Worm (Caenorhabditis elegans) whole organism, late embryonic: ENCODE measurements around the gene met-2.
A peak's percentile ranks its signal among the peaks of the same experiment; 100 is the strongest.

ENCODE experiments used
- C08G9.2 ChIP-seq: sonication (generic microtip); optimal IDR thresholded peaks from 2 replicates; lab custom pipeline; 2016; ENCODE audit warnings: mild to moderate bottlenecking, missing genetic modification characterization, moderate library complexity, missing compliant biosample characterization
- C38D4.7 ChIP-seq: fragments of 200-800 bp; sonication (Bioruptor generic); optimal IDR thresholded peaks from 2 replicates; lab custom pipeline; 2018; ENCODE audit warnings: mild to moderate bottlenecking, missing genetic modification characterization, moderate library complexity, missing compliant biosample characterization
- T23F11.4 ChIP-seq: fragments of 200-800 bp; sonication (Bioruptor generic); optimal IDR thresholded peaks from 2 replicates; lab custom pipeline; 2018; ENCODE audit warnings: mild to moderate bottlenecking, missing genetic modification characterization, missing compliant biosample characterization
- Y22D7AL.16 ChIP-seq: sonication (generic microtip); optimal IDR thresholded peaks from 2 replicates; lab custom pipeline; 2016; ENCODE audit warnings: missing genetic modification characterization, missing compliant biosample characterization
- ahr-1 ChIP-seq: sonication (generic microtip); optimal IDR thresholded peaks from 2 replicates; lab custom pipeline; 2016; ENCODE audit warnings: missing genetic modification characterization, missing compliant biosample characterization
- ama-1 ChIP-seq: fragments of 150-350 bp; optimal IDR thresholded peaks from 2 replicates; lab custom pipeline; 2014
- ceh-14 ChIP-seq: sonication (generic microtip); optimal IDR thresholded peaks from 2 replicates; lab custom pipeline; 2016; ENCODE audit warnings: missing genotype, missing genetic modification characterization, missing compliant biosample characterization
- ceh-18 ChIP-seq: sonication (generic microtip); optimal IDR thresholded peaks from 2 replicates; lab custom pipeline; 2016; ENCODE audit warnings: missing genetic modification characterization, missing compliant biosample characterization
- ceh-2 ChIP-seq: sonication (generic microtip); optimal IDR thresholded peaks from 2 replicates; lab custom pipeline; 2016; ENCODE audit warnings: missing genotype, missing genetic modification characterization, missing compliant biosample characterization
- ceh-31 ChIP-seq: sonication (generic microtip); optimal IDR thresholded peaks from 2 replicates; lab custom pipeline; 2016; ENCODE audit warnings: missing genetic modification characterization, missing compliant biosample characterization
- ceh-34 ChIP-seq: sonication (generic microtip); optimal IDR thresholded peaks from 2 replicates; lab custom pipeline; 2016; ENCODE audit warnings: mild to moderate bottlenecking, missing genetic modification characterization, missing compliant biosample characterization
- ceh-6 ChIP-seq: fragments of 200-800 bp; sonication (Bioruptor generic); optimal IDR thresholded peaks from 2 replicates; lab custom pipeline; 2018; ENCODE audit warnings: mild to moderate bottlenecking, missing genetic modification characterization, missing compliant biosample characterization
- dmd-4 ChIP-seq: sonication (generic microtip); optimal IDR thresholded peaks from 2 replicates; lab custom pipeline; 2016; ENCODE audit warnings: borderline replicate concordance, missing genetic modification characterization, missing compliant biosample characterization
- elt-2 ChIP-seq: sonication (generic microtip); optimal IDR thresholded peaks from 2 replicates; lab custom pipeline; 2016; ENCODE audit warnings: missing genetic modification reagents, missing genetic modification characterization, missing compliant biosample characterization
- elt-4 ChIP-seq: sonication (generic microtip); optimal IDR thresholded peaks from 2 replicates; lab custom pipeline; 2016; ENCODE audit warnings: missing genetic modification characterization, missing compliant biosample characterization
- eyg-1 ChIP-seq: sonication (generic microtip); optimal IDR thresholded peaks from 2 replicates; lab custom pipeline; 2016; ENCODE audit warnings: missing genotype, missing genetic modification characterization, missing compliant biosample characterization
- fax-1 ChIP-seq: sonication (generic microtip); optimal IDR thresholded peaks from 2 replicates; lab custom pipeline; 2016; ENCODE audit warnings: missing genotype, missing genetic modification characterization, missing compliant biosample characterization
- hlh-15 ChIP-seq: sonication (generic microtip); optimal IDR thresholded peaks from 2 replicates; lab custom pipeline; 2016; ENCODE audit warnings: missing genetic modification characterization, missing compliant biosample characterization
- hlh-30 ChIP-seq: sonication (generic microtip); optimal IDR thresholded peaks from 2 replicates; lab custom pipeline; 2017; ENCODE audit warnings: antibody characterized with exemption, missing genetic modification characterization, missing compliant biosample characterization; ENCODE audit not compliant: insufficient read depth
- lim-6 ChIP-seq: sonication (generic microtip); optimal IDR thresholded peaks from 2 replicates; lab custom pipeline; 2016; ENCODE audit warnings: missing genetic modification characterization, missing compliant biosample characterization
- lin-11 ChIP-seq: fragments of 200-800 bp; sonication (Bioruptor generic); optimal IDR thresholded peaks from 2 replicates; lab custom pipeline; 2018; ENCODE audit warnings: mild to moderate bottlenecking, missing genetic modification characterization, missing compliant biosample characterization
- madf-2 ChIP-seq: sonication (generic microtip); optimal IDR thresholded peaks from 2 replicates; lab custom pipeline; 2017; ENCODE audit warnings: missing genetic modification characterization, missing compliant biosample characterization
- mec-3 ChIP-seq: sonication (generic microtip); optimal IDR thresholded peaks from 2 replicates; lab custom pipeline; 2016; ENCODE audit warnings: borderline replicate concordance, missing genetic modification characterization, missing compliant biosample characterization
- nfya-1 ChIP-seq: sonication (generic microtip); optimal IDR thresholded peaks from 2 replicates; lab custom pipeline; 2017; ENCODE audit warnings: missing genetic modification characterization, mild to moderate bottlenecking, missing compliant biosample characterization, antibody characterized with exemption, moderate library complexity
- nhr-232 ChIP-seq: sonication (generic microtip); optimal IDR thresholded peaks from 2 replicates; lab custom pipeline; 2016; ENCODE audit warnings: missing genetic modification characterization, missing compliant biosample characterization
- npax-4 ChIP-seq: sonication (generic microtip); optimal IDR thresholded peaks from 2 replicates; lab custom pipeline; 2016; ENCODE audit warnings: missing genetic modification characterization, missing compliant biosample characterization
- odd-2 ChIP-seq: sonication (generic microtip); optimal IDR thresholded peaks from 2 replicates; lab custom pipeline; 2017; ENCODE audit warnings: antibody characterized with exemption, mild to moderate bottlenecking, missing genetic modification characterization, missing compliant biosample characterization
- pag-3 ChIP-seq: sonication (generic microtip); optimal IDR thresholded peaks from 2 replicates; lab custom pipeline; 2016; ENCODE audit warnings: missing compliant biosample characterization, missing genetic modification characterization, borderline replicate concordance
- pha-2 ChIP-seq: sonication (generic microtip); optimal IDR thresholded peaks from 2 replicates; lab custom pipeline; 2017; ENCODE audit warnings: mild to moderate bottlenecking, missing genetic modification characterization, missing compliant biosample characterization
- pha-4 ChIP-seq: fragments of 150-350 bp; optimal IDR thresholded peaks from 2 replicates; lab custom pipeline; 2018; ENCODE audit warnings: missing biosample characterization, missing genetic modification reagents, missing genetic modification characterization
- tbx-2 ChIP-seq: sonication (generic microtip); optimal IDR thresholded peaks from 2 replicates; lab custom pipeline; 2016; ENCODE audit warnings: missing genetic modification characterization, missing compliant biosample characterization
- tbx-7 ChIP-seq: sonication (generic microtip); optimal IDR thresholded peaks from 2 replicates; lab custom pipeline; 2016; ENCODE audit warnings: missing genotype, missing genetic modification characterization, missing compliant biosample characterization
- unc-3 ChIP-seq, 2 experiments: fragments of 200-800 bp in 1 of 2; sonication (Bioruptor generic) in 1 of 2; sonication (generic microtip) in 1 of 2; conservative IDR thresholded peaks in 1 of 2; optimal IDR thresholded peaks in 1 of 2; 2 replicates each; pipeline versions ENCODE4 v1.3.6 to Lab custom; 2016 to 2022; ENCODE audit warnings: missing compliant biosample characterization in 2 of 2, missing genetic modification characterization in 2 of 2, missing genetic modification reagents in 1 of 2
- unc-42 ChIP-seq: sonication (generic microtip); optimal IDR thresholded peaks from 2 replicates; lab custom pipeline; 2016; ENCODE audit warnings: missing genotype, missing genetic modification characterization, missing compliant biosample characterization
- unc-86 ChIP-seq: sonication (generic microtip); optimal IDR thresholded peaks from 2 replicates; lab custom pipeline; 2016; ENCODE audit warnings: missing genetic modification characterization, missing compliant biosample characterization
- zip-5 ChIP-seq: sonication (generic microtip); optimal IDR thresholded peaks from 2 replicates; lab custom pipeline; 2016; ENCODE audit warnings: missing genetic modification characterization, missing compliant biosample characterization
- ztf-16 ChIP-seq: sonication (generic microtip); optimal IDR thresholded peaks from 2 replicates; lab custom pipeline; 2017; ENCODE audit warnings: missing genetic modification characterization, missing compliant biosample characterization

The met-2 gene

ce11 chrIII:8394374-8395302, 19.5 kb downstream of the met-2 start, which contains the start of gene ZK353.10:
TSS of gene ZK353.10 (minus strand) at chrIII:8394424.
- TF ChIP-seq unc-86 (tag; lab: Kevin White, UChicago) = no peak
- no peak for TF ChIP-seq tbx-2 (tag; lab: Kevin White, UChicago)
- TF ChIP-seq fax-1 (tag; lab: Kevin White, UChicago) = no peak
- no peak for TF ChIP-seq eyg-1 (tag; lab: Kevin White, UChicago)
- TF ChIP-seq pag-3 = no peak
- TF ChIP-seq ceh-2 (tag; lab: Kevin White, UChicago) = no peak
- TF ChIP-seq ahr-1 (tag; lab: Kevin White, UChicago) = no peak
- no peak for TF ChIP-seq ama-1 (lab: Kevin White, UChicago)

ce11 chrIII:8395685-8396084, 20.6 kb downstream of the met-2 start, which contains the start of gene ZK353.3:
TSS of gene ZK353.3 (plus strand) at chrIII:8395985.
- no peak for TF ChIP-seq unc-3 (GFP tag; conservative IDR thresholded peaks at IDR 0.05; lab: Robert Waterston, UW)
- TF ChIP-seq unc-3 (tag; optimal IDR thresholded peaks at IDR 0.05; lab: Kevin White, UChicago) = no peak
- TF ChIP-seq unc-86 (tag; lab: Kevin White, UChicago) = no peak
- no peak for TF ChIP-seq C08G9.2 (tag; lab: Kevin White, UChicago)
- TF ChIP-seq unc-42 (tag; lab: Kevin White, UChicago) = no peak
- no peak for TF ChIP-seq eyg-1 (tag; lab: Kevin White, UChicago)
- no peak for TF ChIP-seq T23F11.4 (GFP tag; lab: Kevin White, UChicago)
- TF ChIP-seq zip-5 (tag; lab: Kevin White, UChicago) = no peak
- no peak for TF ChIP-seq pha-4
- TF ChIP-seq ceh-31 (tag; lab: Kevin White, UChicago) = no peak
- TF ChIP-seq nhr-232 (tag; lab: Kevin White, UChicago) = no peak

DNA sequence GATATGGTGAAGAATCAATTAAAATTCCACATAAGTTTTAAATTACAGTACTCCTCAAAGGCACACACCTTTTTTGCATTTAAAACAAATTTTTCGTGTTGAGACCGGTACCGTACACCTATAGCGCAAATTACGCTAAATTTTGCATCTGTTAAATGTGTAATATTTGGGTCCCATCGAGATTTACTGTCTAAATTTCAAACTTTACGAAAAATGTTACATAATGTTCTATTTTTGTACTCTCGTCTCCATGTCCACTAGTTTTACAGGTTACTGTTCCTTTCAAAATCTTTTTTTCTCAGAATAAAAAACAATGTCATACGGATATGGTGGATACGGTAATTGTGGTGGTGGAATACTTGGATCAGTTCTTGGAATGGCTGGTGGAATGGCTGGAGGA, 23.3 kb downstream of the met-2 start, which contains the start of gene ZK353.2:
TSS of gene ZK353.2 (plus strand) at position 301 of the 400 bp plus-strand sequence.
- TF ChIP-seq Y22D7AL.16 (tag; lab: Kevin White, UChicago) (no peak), ama-1 (lab: Kevin White, UChicago) (no peak), hlh-30 (no peak), C38D4.7 (no peak), npax-4 (tag; lab: Kevin White, UChicago) (no peak), ceh-14 (no peak), mec-3 (tag; lab: Kevin White, UChicago) (no peak), fax-1 (tag; lab: Kevin White, UChicago) (no peak), elt-2 (tag; lab: Kevin White, UChicago) (no peak), lim-6 (tag; lab: Kevin White, UChicago) (no peak), odd-2 (tag; lab: Kevin White, UChicago) (no peak), unc-3 (GFP tag; conservative IDR thresholded peaks at IDR 0.05; lab: Robert Waterston, UW) (no peak), unc-3 (tag; optimal IDR thresholded peaks at IDR 0.05; lab: Kevin White, UChicago) (no peak), pha-4 (no peak), nfya-1 (no peak), ceh-6 (GFP tag; lab: Kevin White, UChicago) (no peak), pha-2 (no peak), tbx-7 (tag; lab: Kevin White, UChicago) (no peak), hlh-15 (tag; lab: Kevin White, UChicago) (no peak)

DNA sequence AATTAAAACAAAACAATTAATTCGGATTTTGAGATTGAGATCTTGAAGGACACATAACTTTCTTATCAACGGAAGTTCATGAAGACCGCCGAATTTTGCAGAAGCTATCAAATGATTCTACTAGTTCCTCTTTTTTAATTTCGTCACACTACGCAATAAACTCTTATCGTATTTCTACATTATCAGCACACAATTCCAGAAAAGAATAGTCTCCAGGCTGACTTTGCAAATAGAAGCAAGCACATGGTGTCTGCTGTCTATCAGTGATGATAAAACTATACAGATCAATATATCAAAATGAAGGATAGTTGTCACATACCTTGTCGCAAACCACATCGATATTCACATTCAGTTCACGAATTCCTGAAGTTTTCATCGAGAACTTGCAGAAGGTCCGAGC, 25.4 kb downstream of the met-2 start:
- peak; percentile 66 for TF ChIP-seq elt-2 (tag; lab: Kevin White, UChicago)
- TF ChIP-seq tbx-7 (tag; lab: Kevin White, UChicago) = no peak

ce11 chrIII:8401887-8402286, 26.8 kb downstream of the met-2 start, which contains the start of gene lap-1:
TSS of gene lap-1 (minus strand) at chrIII:8401928.
- TF ChIP-seq C38D4.7 (no peak), dmd-4 (tag; lab: Kevin White, UChicago) (no peak), ceh-34 (tag; lab: Kevin White, UChicago) (no peak), elt-4 (tag; lab: Kevin White, UChicago) (no peak), unc-42 (tag; lab: Kevin White, UChicago) (no peak), ztf-16 (tag; lab: Kevin White, UChicago) (no peak), ceh-14 (no peak), madf-2 (tag; lab: Kevin White, UChicago) (no peak), eyg-1 (tag; lab: Kevin White, UChicago) (no peak), ama-1 (lab: Kevin White, UChicago) (no peak), ceh-18 (no peak), lin-11 (tag; lab: Kevin White, UChicago) (no peak), elt-2 (tag; lab: Kevin White, UChicago) (no peak), lim-6 (tag; lab: Kevin White, UChicago) (no peak)
- TF ChIP-seq, all 69 proteins: peak for 0
